Worm (Caenorhabditis elegans) whole organism, young adult: ENCODE data around the gene ceh-16.

Source experiments
- B0336.3 ChIP-seq: fragments of 200-800 bp; sonication (Bioruptor generic); IDR thresholded peaks from 2 replicates; pipeline ENCODE4 v1.3.6; 2022; ENCODE audit warnings: missing genetic modification characterization, missing compliant biosample characterization
- F10E7.11 ChIP-seq: sonication (generic microtip); optimal IDR thresholded peaks from 2 replicates; lab custom pipeline; 2017; ENCODE audit warnings: mild to moderate bottlenecking, missing genetic modification characterization, moderate library complexity, missing compliant biosample characterization
- F37B4.10 ChIP-seq: fragments of 200-800 bp; sonication (Bioruptor generic); IDR thresholded peaks from 2 replicates; pipeline ENCODE4 v1.3.6; 2022; ENCODE audit warnings: missing genetic modification characterization, missing compliant biosample characterization
- F52B5.7 ChIP-seq: sonication (generic microtip); optimal IDR thresholded peaks from 2 replicates; lab custom pipeline; 2016; ENCODE audit warnings: mild to moderate bottlenecking, missing genetic modification characterization, missing compliant biosample characterization
- F57A8.1 ChIP-seq: fragments of 200-800 bp; sonication (Bioruptor generic); optimal IDR thresholded peaks from 2 replicates; lab custom pipeline; 2018; ENCODE audit warnings: mild to moderate bottlenecking, missing genetic modification characterization, moderate library complexity, missing compliant biosample characterization
- K12H6.12 ChIP-seq: fragments of 200-800 bp; sonication (Bioruptor generic); optimal IDR thresholded peaks from 2 replicates; lab custom pipeline; 2018; ENCODE audit warnings: mild to moderate bottlenecking, missing genetic modification characterization, missing compliant biosample characterization
- T07F8.4 ChIP-seq: sonication (generic microtip); optimal IDR thresholded peaks from 2 replicates; lab custom pipeline; 2016; ENCODE audit warnings: mild to moderate bottlenecking, missing genetic modification characterization, moderate library complexity, missing compliant biosample characterization
- T26A5.8 ChIP-seq: sonication (generic microtip); optimal IDR thresholded peaks from 2 replicates; lab custom pipeline; 2016; ENCODE audit warnings: missing genetic modification characterization, missing compliant biosample characterization
- akir-1 ChIP-seq: fragments of 200-800 bp; sonication (Bioruptor generic); optimal IDR thresholded peaks from 2 replicates; lab custom pipeline; 2018; ENCODE audit warnings: mild to moderate bottlenecking, missing genetic modification characterization, moderate library complexity, missing compliant biosample characterization
- atf-7 ChIP-seq: sonication (generic microtip); optimal IDR thresholded peaks from 2 replicates; lab custom pipeline; 2017; ENCODE audit warnings: mild to moderate bottlenecking, missing genetic modification characterization, missing compliant biosample characterization
- athp-1 ChIP-seq: sonication (generic microtip); optimal IDR thresholded peaks from 2 replicates; lab custom pipeline; 2017; ENCODE audit warnings: mild to moderate bottlenecking, missing genetic modification characterization, missing compliant biosample characterization
- attf-5 ChIP-seq: fragments of 200-800 bp; sonication (Bioruptor generic); optimal IDR thresholded peaks from 2 replicates; lab custom pipeline; 2018; ENCODE audit warnings: mild to moderate bottlenecking, missing genetic modification characterization, missing compliant biosample characterization
- attf-6 ChIP-seq: fragments of 200-800 bp; sonication (Bioruptor generic); IDR thresholded peaks from 2 replicates; pipeline ENCODE4 v1.3.6; 2022; ENCODE audit warnings: missing genetic modification reagents, missing genetic modification characterization, missing compliant biosample characterization
- bed-2 ChIP-seq: fragments of 200-800 bp; sonication (Bioruptor generic); IDR thresholded peaks from 2 replicates; pipeline ENCODE4 v1.3.6; 2022; ENCODE audit warnings: missing genetic modification reagents, missing genetic modification characterization, missing compliant biosample characterization
- ceh-100 ChIP-seq: fragments of 200-800 bp; sonication (Bioruptor generic); IDR thresholded peaks from 2 replicates; pipeline ENCODE4 v1.3.6; 2022; ENCODE audit warnings: missing genetic modification reagents, missing genetic modification characterization, missing compliant biosample characterization
- ceh-40 ChIP-seq: fragments of 200-800 bp; sonication (Bioruptor generic); IDR thresholded peaks from 2 replicates; pipeline ENCODE4 v1.3.6; 2022; ENCODE audit warnings: missing genetic modification characterization, missing compliant biosample characterization
- dpff-1 ChIP-seq: sonication (generic microtip); optimal IDR thresholded peaks from 2 replicates; lab custom pipeline; 2017; ENCODE audit warnings: mild to moderate bottlenecking, missing genetic modification characterization, missing compliant biosample characterization
- dpl-1 ChIP-seq: fragments of 150-350 bp; optimal IDR thresholded peaks from 2 replicates; lab custom pipeline; 2014; ENCODE audit warnings: missing biosample characterization, missing genetic modification reagents, missing genetic modification characterization
- egl-18 ChIP-seq: fragments of 200-800 bp; sonication (Bioruptor generic); IDR thresholded peaks from 2 replicates; pipeline ENCODE4 v1.3.6; 2022; ENCODE audit warnings: missing genetic modification reagents, missing genetic modification characterization, missing compliant biosample characterization
- ekl-4 ChIP-seq: fragments of 200-800 bp; sonication (Bioruptor generic); IDR thresholded peaks from 2 replicates; pipeline ENCODE4 v1.3.6; 2022; ENCODE audit warnings: missing genetic modification reagents, missing genetic modification characterization, missing compliant biosample characterization
- hlh-12 ChIP-seq: sonication (generic microtip); optimal IDR thresholded peaks from 2 replicates; lab custom pipeline; 2016; ENCODE audit warnings: missing genetic modification characterization, missing compliant biosample characterization
- hrde-1 ChIP-seq: sonication (generic microtip); optimal IDR thresholded peaks from 2 replicates; lab custom pipeline; 2016; ENCODE audit warnings: missing genetic modification characterization, mild to moderate bottlenecking, missing compliant biosample characterization, moderate library complexity, missing genotype, missing genetic modification reagents, borderline replicate concordance
- lag-1 ChIP-seq: fragments of 200-800 bp; sonication (Bioruptor generic); IDR thresholded peaks from 2 replicates; pipeline ENCODE4 v1.3.6; 2022; ENCODE audit warnings: missing genetic modification reagents, missing genetic modification characterization, missing compliant biosample characterization
- lin-35 ChIP-seq, 3 experiments: fragments of 150-350 bp in 2 of 3; sonication (generic microtip) in 1 of 3; optimal IDR thresholded peaks; 2 replicates each; lab custom pipeline; 2014 to 2018; ENCODE audit warnings: missing biosample characterization in 3 of 3, missing genetic modification characterization in 3 of 3, missing genetic modification reagents in 3 of 3
- lir-1 ChIP-seq: fragments of 200-800 bp; sonication (Bioruptor generic); conservative IDR thresholded peaks from 2 replicates; pipeline ENCODE4 v1.3.6; 2022; ENCODE audit warnings: missing genetic modification reagents, missing genetic modification characterization, missing compliant biosample characterization
- lsy-27 ChIP-seq: sonication (generic microtip); optimal IDR thresholded peaks from 2 replicates; lab custom pipeline; 2017; ENCODE audit warnings: missing genetic modification characterization, mild to moderate bottlenecking, missing compliant biosample characterization, antibody characterized with exemption, missing genotype, borderline replicate concordance; ENCODE audit not compliant: insufficient read depth
- madf-3 ChIP-seq: fragments of 200-800 bp; sonication (Bioruptor generic); IDR thresholded peaks from 2 replicates; pipeline ENCODE4 v1.3.6; 2022; ENCODE audit warnings: missing genetic modification reagents, missing genetic modification characterization, missing compliant biosample characterization
- mcd-1 ChIP-seq: fragments of 200-800 bp; sonication (Bioruptor generic); IDR thresholded peaks from 2 replicates; pipeline ENCODE4 v1.3.6; 2022; ENCODE audit warnings: missing genetic modification reagents, missing genetic modification characterization, missing compliant biosample characterization
- mes-4 ChIP-seq: sonication (generic microtip); optimal IDR thresholded peaks from 2 replicates; lab custom pipeline; 2016; ENCODE audit warnings: missing genotype, missing genetic modification characterization, missing compliant biosample characterization
- nhr-80 ChIP-seq: sonication (generic microtip); optimal IDR thresholded peaks from 2 replicates; lab custom pipeline; 2016; ENCODE audit warnings: missing genetic modification characterization, missing compliant biosample characterization
- rec-8 ChIP-seq, 2 experiments: sonication (generic microtip); optimal IDR thresholded peaks; 2 replicates each; lab custom pipeline; 2016; ENCODE audit warnings: mild to moderate bottlenecking in 2 of 2, missing genetic modification characterization in 2 of 2, missing genetic modification reagents in 2 of 2, missing genotype in 2 of 2, missing biosample characterization in 1 of 2, missing compliant biosample characterization in 1 of 2, moderate library complexity in 1 of 2
- sdz-38 ChIP-seq: sonication (generic microtip); optimal IDR thresholded peaks from 2 replicates; lab custom pipeline; 2016; ENCODE audit warnings: missing genotype, missing genetic modification characterization, missing compliant biosample characterization
- ztf-26 ChIP-seq: sonication (generic microtip); optimal IDR thresholded peaks from 2 replicates; lab custom pipeline; 2017; ENCODE audit warnings: missing genetic modification characterization, missing compliant biosample characterization
- ztf-28 ChIP-seq: fragments of 200-800 bp; sonication (Bioruptor generic); IDR thresholded peaks from 2 replicates; pipeline ENCODE4 v1.3.6; 2022; ENCODE audit warnings: missing genetic modification reagents, missing genetic modification characterization, missing compliant biosample characterization
- ztf-3 ChIP-seq: fragments of 200-800 bp; sonication (Bioruptor generic); optimal IDR thresholded peaks from 2 replicates; lab custom pipeline; 2018; ENCODE audit warnings: mild to moderate bottlenecking, missing genetic modification characterization, missing compliant biosample characterization

ceh-16 gene

ce11 chrIII:8577534-8577933 lies 45.0 kb upstream of the ceh-16 start:
- TF ChIP-seq sdz-38 (tag; lab: Kevin White, UChicago) (no peak), hlh-12 (tag; lab: Kevin White, UChicago) (no peak), hrde-1 (tag; lab: Kevin White, UChicago) (no peak)

ce11 chrIII:8578381-8578780 lies 44.2 kb upstream of the ceh-16 start:
- TF ChIP-seq dpl-1 (GFP tag; lab: Kevin White, UChicago) (no peak), ztf-3 (GFP tag; lab: Kevin White, UChicago) (no peak), lsy-27 (tag; lab: Kevin White, UChicago) (no peak), ztf-28 (GFP tag; lab: Robert Waterston, UW) (no peak), attf-5 (GFP tag; lab: Kevin White, UChicago) (no peak), K12H6.12 (no peak), lin-35 (GFP tag; optimal IDR thresholded peaks at IDR 0.05; lab: Kevin White, UChicago) (no peak)

ce11 chrIII:8579367-8579766 lies 43.2 kb upstream of the ceh-16 start:
- no peak for TF ChIP-seq F10E7.11 (tag; lab: Kevin White, UChicago)
- no peak for TF ChIP-seq ceh-100
- TF ChIP-seq ceh-40 (GFP tag; lab: Robert Waterston, UW): no peak

- TF ChIP-seq akir-1 (GFP tag; lab: Kevin White, UChicago) (no peak), ekl-4 (GFP tag; lab: Robert Waterston, UW) (no peak), dpff-1 (no peak), bed-2 (no peak), B0336.3 (no peak), attf-6 (GFP tag; lab: Robert Waterston, UW) (no peak), F37B4.10 (GFP tag; lab: Robert Waterston, UW) (no peak), atf-7 (tag; lab: Kevin White, UChicago) (no peak), ztf-26 (no peak), nhr-80 (tag; lab: Kevin White, UChicago) (no peak), F57A8.1 (GFP tag; lab: Kevin White, UChicago) (no peak), lir-1 (no peak), egl-18 (GFP tag; lab: Robert Waterston, UW) (no peak)
Measured at ce11 chrIII:8580802-8581201, 41.7 kb upstream of the ceh-16 start, which contains the start of gene doxa-1. doxa-1 (plus strand) TSS chrIII:8581102.

ce11 chrIII:8588592-8589153 lies 33.9 kb upstream of the ceh-16 start, which contains the start of gene glr-1:
glr-1 (minus strand) TSS chrIII:8588642.
- TF ChIP-seq F52B5.7 (tag; lab: Kevin White, UChicago) (no peak), lag-1 (GFP tag; lab: Robert Waterston, UW) (0 out of 2 replicates have a peak, but pooled peaks have one; percentile 17)

ce11 chrIII:8589195-8589594 lies 33.3 kb upstream of the ceh-16 start, which contains the start of gene fip-3:
fip-3 (minus strand) TSS chrIII:8589488.
- no peak for TF ChIP-seq mcd-1 (GFP tag; lab: Robert Waterston, UW)
- no peak for TF ChIP-seq T07F8.4 (tag; lab: Kevin White, UChicago)
- TF ChIP-seq madf-3 (GFP tag; lab: Robert Waterston, UW): no peak
- TF ChIP-seq ztf-3 (GFP tag; lab: Kevin White, UChicago): no peak
- no peak for TF ChIP-seq rec-8 (tag; optimal IDR thresholded peaks at IDR 0.05; lab: Kevin White, UChicago)
- no peak for TF ChIP-seq T26A5.8 (tag; lab: Kevin White, UChicago)
- TF ChIP-seq mes-4: no peak
- TF ChIP-seq athp-1 (tag; lab: Kevin White, UChicago): no peak
- TF ChIP-seq, all 124 proteins: peak for 0
